Fruit fly (Drosophila melanogaster): Measurements from ENCODE around the gene CG17726.

The CG17726 gene

dm6 chr3R:11243951-11244660, 17.5 kb downstream of the CG17726 start, which contains the start of the genes CG17734 and CG5214 (continued):
- TF ChIP-seq unpg (GFP tag; optimal IDR thresholded peaks at IDR 0.05) = no peak
- TF ChIP-seq luna (GFP tag; optimal IDR thresholded peaks at IDR 0.05) = no peak
- peak; percentile 33 for TF ChIP-seq eyg (GFP tag; optimal IDR thresholded peaks at IDR 0.05)
- no peak for TF ChIP-seq ssp (GFP tag; IDR thresholded peaks at IDR 0.05)
- no peak for TF ChIP-seq gsb (GFP tag; IDR thresholded peaks at IDR 0.05)
- no peak for TF ChIP-seq danr (GFP tag; IDR thresholded peaks at IDR 0.05)
- no peak for TF ChIP-seq tup (GFP tag; optimal IDR thresholded peaks at IDR 0.05)
- TF ChIP-seq tna (GFP tag; IDR thresholded peaks at IDR 0.05; ENCODE audit: partially characterized antibody) = no peak
- no peak for TF ChIP-seq CG6791 (GFP tag; IDR thresholded peaks at IDR 0.05; ENCODE audit: partially characterized antibody)
- TF ChIP-seq CG11723 (GFP tag; optimal IDR thresholded peaks at IDR 0.05) = no peak
- TF ChIP-seq bowl (GFP tag; IDR thresholded peaks at IDR 0.05) = no peak
- TF ChIP-seq CG10565 (GFP tag; optimal IDR thresholded peaks at IDR 0.05) = no peak
- TF ChIP-seq CG7786 (GFP tag; optimal IDR thresholded peaks at IDR 0.05) = no peak
- no peak for TF ChIP-seq CG15073 (GFP tag; optimal IDR thresholded peaks at IDR 0.05)
- no peak for TF ChIP-seq bab2 (GFP tag; optimal IDR thresholded peaks at IDR 0.05)
- no peak for TF ChIP-seq CG6272 (GFP tag; IDR thresholded peaks at IDR 0.05)
- no peak for TF ChIP-seq CG18011 (GFP tag; optimal IDR thresholded peaks at IDR 0.05)
- TF ChIP-seq scrt (GFP tag; optimal IDR thresholded peaks at IDR 0.05) = no peak
- no peak for TF ChIP-seq NfI (GFP tag; optimal IDR thresholded peaks at IDR 0.05)
- peak; percentile 63 for TF ChIP-seq MESR4 (GFP tag; optimal IDR thresholded peaks at IDR 0.05)
- peak; percentile 78 for TF ChIP-seq hkb (optimal IDR thresholded peaks at IDR 0.05)
- no peak for TF ChIP-seq hkb (GFP tag; IDR thresholded peaks at IDR 0.05)
- TF ChIP-seq Ada2b (GFP tag; IDR thresholded peaks at IDR 0.05) = no peak
- TF ChIP-seq Dbx (GFP tag; IDR thresholded peaks at IDR 0.05) = no peak
- TF ChIP-seq Asciz (GFP tag; optimal IDR thresholded peaks at IDR 0.05) = no peak
- peak; percentile 86 for TF ChIP-seq CG13287 (GFP tag; IDR thresholded peaks at IDR 0.05; ENCODE audit: partially characterized antibody)
- no peak for TF ChIP-seq Blimp-1 (GFP tag; optimal IDR thresholded peaks at IDR 0.05)
- TF ChIP-seq Nf-YB (GFP tag; optimal IDR thresholded peaks at IDR 0.05) = no peak
- no peak for TF ChIP-seq CG12942 (GFP tag; optimal IDR thresholded peaks at IDR 0.05)
- peak; percentile 32 for TF ChIP-seq CG34376 (GFP tag; optimal IDR thresholded peaks at IDR 0.05)
- no peak for TF ChIP-seq CG1602 (GFP tag; optimal IDR thresholded peaks at IDR 0.05)
- no peak for TF ChIP-seq CG3407 (GFP tag; optimal IDR thresholded peaks at IDR 0.05)
- TF ChIP-seq CG14667 (GFP tag; IDR thresholded peaks at IDR 0.05) = no peak
- TF ChIP-seq Dek (tag; optimal IDR thresholded peaks at IDR 0.05) = peak; percentile 43
- no peak for TF ChIP-seq Gsc (GFP tag; IDR thresholded peaks at IDR 0.05)
- no peak for TF ChIP-seq sim (GFP tag; IDR thresholded peaks at IDR 0.05)
- no peak for TF ChIP-seq sens-2 (GFP tag; IDR thresholded peaks at IDR 0.05)
- no peak for TF ChIP-seq Side (GFP tag; optimal IDR thresholded peaks at IDR 0.05)
- no peak for TF ChIP-seq CG4282 (GFP tag; optimal IDR thresholded peaks at IDR 0.05)
- TF ChIP-seq hb (GFP tag; IDR thresholded peaks at IDR 0.05; ENCODE audit: partially characterized antibody) = peak; percentile 30; the same call in 1 of the 3 replicates
- no peak for TF ChIP-seq ac (GFP tag; optimal IDR thresholded peaks at IDR 0.05)
- TF ChIP-seq kah (GFP tag; optimal IDR thresholded peaks at IDR 0.05) = no peak
- TF ChIP-seq lab (GFP tag; optimal IDR thresholded peaks at IDR 0.05) = no peak
- no peak for TF ChIP-seq aop (GFP tag; IDR thresholded peaks at IDR 0.05)
- no peak for TF ChIP-seq ato (GFP tag; IDR thresholded peaks at IDR 0.05; ENCODE audit: partially characterized antibody)
- TF ChIP-seq Sin3A (optimal IDR thresholded peaks at IDR 0.05) = peak; percentile 85
- TF ChIP-seq z (GFP tag; IDR thresholded peaks at IDR 0.05) = no peak
- TF ChIP-seq wdn (GFP tag; IDR thresholded peaks at IDR 0.05) = no peak
- no peak for TF ChIP-seq prd (optimal IDR thresholded peaks at IDR 0.05)
- no peak for TF ChIP-seq prd (GFP tag; IDR thresholded peaks at IDR 0.05)
- TF ChIP-seq sc (optimal IDR thresholded peaks at IDR 0.05) = no peak
- TF ChIP-seq sc (GFP tag; optimal IDR thresholded peaks at IDR 0.05) = no peak

Data from whole organism, embryonic.